Worm (Caenorhabditis elegans) whole organism, young adult: ENCODE data around the gene puf-11.
"Not testable (repeated sequence)": the region's sequence is repeated elsewhere in the genome, so short reads cannot be mapped to it uniquely, and the experiment has no call there.

Source experiments
- B0019.2 ChIP-seq: fragments of 200-800 bp; sonication (Bioruptor generic); conservative IDR thresholded peaks from 2 replicates; pipeline ENCODE4 v1.3.6; 2022; ENCODE audit warnings: missing genetic modification reagents, missing genetic modification characterization, missing compliant biosample characterization
- C17E4.6 ChIP-seq: fragments of 200-800 bp; sonication (Bioruptor generic); IDR thresholded peaks from 2 replicates; pipeline ENCODE4 v1.3.6; 2022; ENCODE audit warnings: missing genetic modification reagents, missing genetic modification characterization, missing compliant biosample characterization
- D2030.7 ChIP-seq: fragments of 200-800 bp; sonication (Bioruptor generic); IDR thresholded peaks from 2 replicates; pipeline ENCODE4 v1.3.6; 2022; ENCODE audit warnings: missing genetic modification reagents, missing genetic modification characterization, missing compliant biosample characterization
- F33H1.4 ChIP-seq: fragments of 200-800 bp; sonication (Bioruptor generic); IDR thresholded peaks from 2 replicates; pipeline ENCODE4 v1.3.6; 2022; ENCODE audit warnings: missing genetic modification reagents, missing genetic modification characterization, missing compliant biosample characterization
- F49E8.2 ChIP-seq: sonication (generic microtip); optimal IDR thresholded peaks from 3 replicates; lab custom pipeline; 2017; ENCODE audit warnings: missing genetic modification characterization, mild to moderate bottlenecking, missing compliant biosample characterization, antibody characterized with exemption, moderate library complexity; ENCODE audit not compliant: insufficient read depth
- Y53G8AR.9 ChIP-seq: fragments of 200-800 bp; sonication (Bioruptor generic); conservative IDR thresholded peaks from 2 replicates; pipeline ENCODE4 v1.3.6; 2022; ENCODE audit warnings: missing genetic modification reagents, missing genetic modification characterization, missing compliant biosample characterization
- Y56A3A.18 ChIP-seq: fragments of 200-800 bp; sonication (Bioruptor generic); IDR thresholded peaks from 2 replicates; pipeline ENCODE4 v1.3.6; 2022; ENCODE audit warnings: missing genetic modification reagents, missing genetic modification characterization, missing compliant biosample characterization
- Y79H2A.3 ChIP-seq: fragments of 200-800 bp; sonication (Bioruptor generic); conservative IDR thresholded peaks from 2 replicates; pipeline ENCODE4 v1.3.6; 2022; ENCODE audit warnings: missing genetic modification reagents, missing genetic modification characterization, missing compliant biosample characterization
- Y95B8A.8 ChIP-seq: fragments of 200-800 bp; sonication (Bioruptor generic); IDR thresholded peaks from 2 replicates; pipeline ENCODE4 v1.3.6; 2022; ENCODE audit warnings: missing genetic modification reagents, missing genetic modification characterization, missing compliant biosample characterization
- ama-1 ChIP-seq, 3 experiments: fragments of 150-350 bp in 1 of 3; sonication (generic microtip) in 2 of 3; optimal IDR thresholded peaks; 2 replicates each; lab custom pipeline; 2014 to 2018; ENCODE audit warnings: missing biosample characterization in 2 of 3, missing genetic modification characterization in 2 of 3, missing genetic modification reagents in 2 of 3
- attf-6 ChIP-seq: fragments of 200-800 bp; sonication (Bioruptor generic); IDR thresholded peaks from 2 replicates; pipeline ENCODE4 v1.3.6; 2022; ENCODE audit warnings: missing genetic modification reagents, missing genetic modification characterization, missing compliant biosample characterization
- bed-1 ChIP-seq: fragments of 200-800 bp; sonication (Bioruptor generic); IDR thresholded peaks from 2 replicates; pipeline ENCODE4 v1.3.6; 2022; ENCODE audit warnings: missing genetic modification reagents, missing genetic modification characterization, missing compliant biosample characterization
- cebp-1 ChIP-seq, 2 experiments: fragments of 200-800 bp in 1 of 2; sonication (Bioruptor generic) in 1 of 2; sonication (generic microtip) in 1 of 2; IDR thresholded peaks in 1 of 2; optimal IDR thresholded peaks in 1 of 2; 2 replicates each; pipeline versions ENCODE4 v1.3.6 to Lab custom; 2017 to 2022; ENCODE audit warnings: missing compliant biosample characterization in 2 of 2, missing genetic modification characterization in 2 of 2, mild to moderate bottlenecking in 1 of 2, missing genetic modification reagents in 1 of 2, moderate library complexity in 1 of 2
- ceh-58 ChIP-seq: fragments of 200-800 bp; sonication (Bioruptor generic); IDR thresholded peaks from 2 replicates; pipeline ENCODE4 v1.3.6; 2022; ENCODE audit warnings: missing genetic modification characterization, missing compliant biosample characterization
- ceh-91 ChIP-seq: fragments of 200-800 bp; sonication (Bioruptor generic); IDR thresholded peaks from 2 replicates; pipeline ENCODE4 v1.3.6; 2022; ENCODE audit warnings: missing genetic modification reagents, missing genetic modification characterization, missing compliant biosample characterization
- dox-1 ChIP-seq: fragments of 200-800 bp; sonication (Bioruptor generic); IDR thresholded peaks from 2 replicates; pipeline ENCODE4 v1.3.6; 2022; ENCODE audit warnings: missing genetic modification reagents, missing genetic modification characterization, missing compliant biosample characterization
- dpl-1 ChIP-seq: fragments of 150-350 bp; optimal IDR thresholded peaks from 2 replicates; lab custom pipeline; 2014; ENCODE audit warnings: missing biosample characterization, missing genetic modification reagents, missing genetic modification characterization
- egl-44 ChIP-seq: fragments of 200-800 bp; sonication (Bioruptor generic); IDR thresholded peaks from 2 replicates; pipeline ENCODE4 v1.3.6; 2022; ENCODE audit warnings: missing genetic modification reagents, missing genetic modification characterization, missing compliant biosample characterization
- ekl-4 ChIP-seq: fragments of 200-800 bp; sonication (Bioruptor generic); IDR thresholded peaks from 2 replicates; pipeline ENCODE4 v1.3.6; 2022; ENCODE audit warnings: missing genetic modification reagents, missing genetic modification characterization, missing compliant biosample characterization
- hmg-1.2 ChIP-seq: fragments of 200-800 bp; sonication (Bioruptor generic); IDR thresholded peaks from 2 replicates; pipeline ENCODE4 v1.3.6; 2022; ENCODE audit warnings: missing genetic modification reagents, missing genetic modification characterization, missing compliant biosample characterization
- hrde-1 ChIP-seq: sonication (generic microtip); optimal IDR thresholded peaks from 2 replicates; lab custom pipeline; 2016; ENCODE audit warnings: missing genetic modification characterization, mild to moderate bottlenecking, missing compliant biosample characterization, moderate library complexity, missing genotype, missing genetic modification reagents, borderline replicate concordance
- hsf-1 ChIP-seq: fragments of 200-800 bp; sonication (Bioruptor generic); IDR thresholded peaks from 2 replicates; pipeline ENCODE4 v1.3.6; 2022; ENCODE audit warnings: missing genetic modification reagents, missing genetic modification characterization, missing compliant biosample characterization
- lin-26 ChIP-seq: fragments of 200-800 bp; sonication (Bioruptor generic); IDR thresholded peaks from 2 replicates; pipeline ENCODE4 v1.3.6; 2022; ENCODE audit warnings: missing genetic modification reagents, missing genetic modification characterization, missing compliant biosample characterization
- lin-54 ChIP-seq: fragments of 200-800 bp; sonication (Bioruptor generic); optimal IDR thresholded peaks from 2 replicates; lab custom pipeline; 2018; ENCODE audit warnings: mild to moderate bottlenecking, missing genetic modification characterization, missing compliant biosample characterization
- lsl-1 ChIP-seq: fragments of 200-800 bp; sonication (Bioruptor generic); optimal IDR thresholded peaks from 2 replicates; lab custom pipeline; 2018; ENCODE audit warnings: mild to moderate bottlenecking, missing genetic modification characterization, moderate library complexity, missing compliant biosample characterization
- madf-3 ChIP-seq: fragments of 200-800 bp; sonication (Bioruptor generic); IDR thresholded peaks from 2 replicates; pipeline ENCODE4 v1.3.6; 2022; ENCODE audit warnings: missing genetic modification reagents, missing genetic modification characterization, missing compliant biosample characterization
- madf-6 ChIP-seq: fragments of 200-800 bp; sonication (Bioruptor generic); IDR thresholded peaks from 2 replicates; pipeline ENCODE4 v1.3.6; 2022; ENCODE audit warnings: missing genetic modification reagents, missing genetic modification characterization, missing compliant biosample characterization
- madf-8 ChIP-seq: fragments of 200-800 bp; sonication (Bioruptor generic); conservative IDR thresholded peaks from 2 replicates; pipeline ENCODE4 v1.3.6; 2022; ENCODE audit warnings: missing genetic modification reagents, missing genetic modification characterization, missing compliant biosample characterization
- mcd-1 ChIP-seq: fragments of 200-800 bp; sonication (Bioruptor generic); IDR thresholded peaks from 2 replicates; pipeline ENCODE4 v1.3.6; 2022; ENCODE audit warnings: missing genetic modification reagents, missing genetic modification characterization, missing compliant biosample characterization
- pbrm-1 ChIP-seq: fragments of 200-800 bp; sonication (Bioruptor generic); IDR thresholded peaks from 2 replicates; pipeline ENCODE4 v1.3.6; 2022; ENCODE audit warnings: missing genetic modification reagents, missing genetic modification characterization, missing compliant biosample characterization
- rcor-1 ChIP-seq: fragments of 200-800 bp; sonication (Bioruptor generic); IDR thresholded peaks from 2 replicates; pipeline ENCODE4 v1.3.6; 2022; ENCODE audit warnings: missing genetic modification reagents, missing genetic modification characterization, missing compliant biosample characterization
- snpc-3.4 ChIP-seq: sonication (generic microtip); optimal IDR thresholded peaks from 2 replicates; lab custom pipeline; 2017; ENCODE audit warnings: missing genetic modification characterization, mild to moderate bottlenecking, missing compliant biosample characterization, antibody characterized with exemption, moderate library complexity, missing genotype, missing genetic modification reagents
- snpc-4 ChIP-seq, 5 experiments: fragments of 150-350 bp in 1 of 5; sonication (generic microtip) in 4 of 5; optimal IDR thresholded peaks; 2 replicates each; lab custom pipeline; 2014 to 2018; ENCODE audit warnings: missing genetic modification characterization in 5 of 5, missing biosample characterization in 3 of 5, antibody characterized with exemption in 2 of 5, mild to moderate bottlenecking in 2 of 5, missing compliant biosample characterization in 2 of 5, missing genotype in 2 of 5, moderate library complexity in 2 of 5, missing genetic modification reagents in 1 of 5
- tbp1 ChIP-seq: fragments of 200-800 bp; sonication (Bioruptor generic); optimal IDR thresholded peaks from 2 replicates; lab custom pipeline; 2018; ENCODE audit warnings: mild to moderate bottlenecking, missing genetic modification characterization, missing compliant biosample characterization
- tlf-1 ChIP-seq: fragments of 200-800 bp; sonication (Bioruptor generic); optimal IDR thresholded peaks from 2 replicates; lab custom pipeline; 2018; ENCODE audit warnings: mild to moderate bottlenecking, missing genetic modification characterization, missing compliant biosample characterization
- xnd-1 ChIP-seq: sonication (generic microtip); optimal IDR thresholded peaks from 2 replicates; lab custom pipeline; 2016; ENCODE audit warnings: missing genotype, missing genetic modification reagents, missing genetic modification characterization, missing compliant biosample characterization
- ztf-25 ChIP-seq: fragments of 200-800 bp; sonication (Bioruptor generic); IDR thresholded peaks from 2 replicates; pipeline ENCODE4 v1.3.6; 2022; ENCODE audit warnings: missing genetic modification reagents, missing genetic modification characterization, missing compliant biosample characterization
- ztf-28 ChIP-seq: fragments of 200-800 bp; sonication (Bioruptor generic); IDR thresholded peaks from 2 replicates; pipeline ENCODE4 v1.3.6; 2022; ENCODE audit warnings: missing genetic modification reagents, missing genetic modification characterization, missing compliant biosample characterization

puf-11 gene

ce11 chrIV:6417612-6418011 is 3.8 kb upstream of the puf-11 start:
- 0 out of 2 replicates have a peak, but pooled peaks have one; percentile 52 for TF ChIP-seq attf-6 (GFP tag; lab: Robert Waterston, UW)
- TF ChIP-seq snpc-3.4 (tag; lab: Kevin White, UChicago), result peak; percentile 36
- peak; percentile 71 for TF ChIP-seq F49E8.2 (tag; lab: Kevin White, UChicago)
- no peak for TF ChIP-seq egl-44 (GFP tag; lab: Robert Waterston, UW)
- TF ChIP-seq lin-26, result peak; percentile 38; the same call in 1 of the 2 replicates
- no peak for TF ChIP-seq ama-1 (optimal IDR thresholded peaks at IDR 0.05; lab: Kevin White, UChicago)
- TF ChIP-seq ama-1 (GFP tag; optimal IDR thresholded peaks at IDR 0.05; lab: Kevin White, UChicago), result no peak
- no peak for TF ChIP-seq snpc-4 (GFP tag; optimal IDR thresholded peaks at IDR 0.05; lab: Kevin White, UChicago)
- peak in 1 of 4 experiments; percentile 55 for TF ChIP-seq snpc-4 (tag; optimal IDR thresholded peaks at IDR 0.05; lab: Kevin White, UChicago)
- peak; percentile 36 for TF ChIP-seq xnd-1 (tag; lab: Kevin White, UChicago)

- TF ChIP-seq F49E8.2 (tag; lab: Kevin White, UChicago), result no peak
- TF ChIP-seq madf-6, result peak; percentile 13; the same call in 1 of the 2 replicates
- TF ChIP-seq lsl-1 (GFP tag; lab: Kevin White, UChicago), result peak; percentile 83
- no peak for TF ChIP-seq snpc-4 (GFP tag; optimal IDR thresholded peaks at IDR 0.05; lab: Kevin White, UChicago)
- TF ChIP-seq snpc-4 (tag; optimal IDR thresholded peaks at IDR 0.05; lab: Kevin White, UChicago), result peak in 2 of 4 experiments; percentile 40 to 73
- TF ChIP-seq dpl-1 (GFP tag; lab: Kevin White, UChicago), result no peak
- TF ChIP-seq F33H1.4 (GFP tag; lab: Robert Waterston, UW), result peak; percentile 68
These were observed 2.3 kb upstream of the puf-11 start, which contains the start of the genes Y73B6BL.23 and htp-2 for ce11 chrIV:6419031-6419582. TSS of gene Y73B6BL.23 (minus strand) at chrIV:6419081. TSS of gene htp-2 (plus strand) at chrIV:6419522.

- peak; percentile 59 for TF ChIP-seq hrde-1 (tag; lab: Kevin White, UChicago)
- TF ChIP-seq hmg-1.2 (GFP tag; lab: Robert Waterston, UW), result peak; percentile 55
- peak; percentile 27 for TF ChIP-seq tbp1 (GFP tag; lab: Kevin White, UChicago)
- 0 out of 2 replicates have a peak, but pooled peaks have one; percentile 62 for TF ChIP-seq bed-1 (GFP tag; lab: Robert Waterston, UW)
- TF ChIP-seq cebp-1 (GFP tag; IDR thresholded peaks at IDR 0.05; lab: Robert Waterston, UW), result not testable (repeated sequence)
- TF ChIP-seq cebp-1 (tag; optimal IDR thresholded peaks at IDR 0.05; lab: Kevin White, UChicago), result peak; percentile 21
- peak; percentile 81 for TF ChIP-seq attf-6 (GFP tag; lab: Robert Waterston, UW)
- 0 out of 2 replicates have a peak, but pooled peaks have one; percentile 45 for TF ChIP-seq ztf-25 (GFP tag; lab: Robert Waterston, UW)
- TF ChIP-seq Y95B8A.8 (GFP tag; lab: Robert Waterston, UW), result peak; percentile 86
- peak; percentile 52; the same call in 1 of the 2 replicates for TF ChIP-seq Y56A3A.18 (GFP tag; lab: Robert Waterston, UW)
- peak; percentile 51; the same call in 1 of the 2 replicates for TF ChIP-seq pbrm-1
- peak; percentile 53; the same call in 1 of the 2 replicates for TF ChIP-seq dox-1 (GFP tag; lab: Robert Waterston, UW)
- peak; percentile 26 for TF ChIP-seq snpc-4 (GFP tag; optimal IDR thresholded peaks at IDR 0.05; lab: Kevin White, UChicago)
- peak in 1 of 4 experiments; percentile 71 for TF ChIP-seq snpc-4 (tag; optimal IDR thresholded peaks at IDR 0.05; lab: Kevin White, UChicago)
- TF ChIP-seq madf-8 (GFP tag; lab: Robert Waterston, UW), result peak; percentile 47
- TF ChIP-seq Y53G8AR.9 (GFP tag; lab: Robert Waterston, UW), result peak; percentile 68
- peak; percentile 77 for TF ChIP-seq hsf-1 (GFP tag; lab: Robert Waterston, UW)
- TF ChIP-seq rcor-1 (GFP tag; lab: Robert Waterston, UW), result peak; percentile 65; the same call in 1 of the 2 replicates
- TF ChIP-seq madf-3 (GFP tag; lab: Robert Waterston, UW), result peak; percentile 88
- TF ChIP-seq D2030.7, result peak; percentile 79
- peak; percentile 43 for TF ChIP-seq lin-54
- TF ChIP-seq ekl-4, result peak; percentile 85
- TF ChIP-seq mcd-1 (GFP tag; lab: Robert Waterston, UW), result peak; percentile 21; the same call in 1 of the 2 replicates
- peak; percentile 73 for TF ChIP-seq lin-26
- peak; percentile 85 for TF ChIP-seq madf-6
- peak; percentile 55 for TF ChIP-seq F33H1.4 (GFP tag; lab: Robert Waterston, UW)
- TF ChIP-seq ztf-28, result 0 out of 2 replicates have a peak, but pooled peaks have one; percentile 46
- TF ChIP-seq tlf-1 (GFP tag; lab: Kevin White, UChicago), result peak; percentile 15
- peak; percentile 81 for TF ChIP-seq C17E4.6
- peak; percentile 93 for TF ChIP-seq Y79H2A.3
- 0 out of 2 replicates have a peak, but pooled peaks have one; percentile 20 for TF ChIP-seq ceh-91 (GFP tag; lab: Robert Waterston, UW)
- TF ChIP-seq ceh-58 (GFP tag; lab: Robert Waterston, UW), result peak; percentile 55; the same call in 1 of the 2 replicates
- peak; percentile 41; the same call in 1 of the 2 replicates for TF ChIP-seq B0019.2 (GFP tag; lab: Robert Waterston, UW)
These were observed 2.0 kb downstream of the puf-11 start for ce11 chrIV:6423381-6423780.
